Fruit fly (Drosophila melanogaster): Measurements from ENCODE around the gene Rpn12.

DNA sequence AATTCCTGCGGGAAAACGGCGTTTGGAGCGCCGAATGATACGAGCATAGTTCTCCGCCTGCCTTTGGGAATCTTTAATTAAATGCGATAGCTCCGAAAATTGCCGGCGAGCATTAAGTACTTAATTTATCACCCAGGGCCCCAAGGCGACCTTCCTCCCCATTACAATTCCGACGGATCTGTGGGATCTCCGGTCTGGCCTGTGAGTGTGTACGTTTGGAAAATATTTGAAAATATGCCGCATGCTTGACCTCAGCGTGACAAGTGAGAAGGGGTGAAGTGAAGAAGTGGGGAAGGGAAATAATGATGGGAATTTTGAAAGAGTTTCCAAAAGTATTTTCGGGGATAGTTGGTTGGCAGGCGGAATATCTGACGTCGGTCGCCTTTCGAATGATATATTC is 13.4 kb upstream of the Rpn12 start:
- TF ChIP-seq pan (optimal IDR thresholded peaks at IDR 0.05) (no peak), usp (GFP tag; optimal IDR thresholded peaks at IDR 0.05) (no peak), psq (optimal IDR thresholded peaks at IDR 0.05) (no peak), CG8478 (optimal IDR thresholded peaks at IDR 0.05) (no peak), Dll (optimal IDR thresholded peaks at IDR 0.05) (no peak)
